Worm (Caenorhabditis elegans): ENCODE results near the gene prp-39.
A peak's percentile ranks its signal among the peaks of the same experiment; 100 is the strongest.

Gene prp-39

ce11 chrV:5697581-5697980 lies 15.2 kb upstream of the prp-39 start:
- no peak for TF ChIP-seq ets-5 (GFP tag; IDR thresholded peaks at IDR 0.05)
- TF ChIP-seq lin-14 (GFP tag; optimal IDR thresholded peaks at IDR 0.05): peak; percentile 66
- no peak for TF ChIP-seq lin-39 (tag; optimal IDR thresholded peaks at IDR 0.05)
- peak; percentile 4 for TF ChIP-seq mep-1 (tag; optimal IDR thresholded peaks at IDR 0.05)
- TF ChIP-seq nhr-20 (tag; optimal IDR thresholded peaks at IDR 0.05): peak; percentile 11
- TF ChIP-seq elt-3 (tag; optimal IDR thresholded peaks at IDR 0.05): peak in 2 of 6 experiments; percentile 5 to 53
- no peak for TF ChIP-seq hpl-2 (GFP tag; optimal IDR thresholded peaks at IDR 0.05)
- TF ChIP-seq lsy-2 (tag; optimal IDR thresholded peaks at IDR 0.05): no peak
- no peak for TF ChIP-seq jun-1 (tag; optimal IDR thresholded peaks at IDR 0.05)
- TF ChIP-seq C16A3.4 (tag; optimal IDR thresholded peaks at IDR 0.05): peak; percentile 12
- TF ChIP-seq skn-1 (tag; optimal IDR thresholded peaks at IDR 0.05): no peak
- TF ChIP-seq nhr-19 (GFP tag; conservative IDR thresholded peaks at IDR 0.05): no peak
- TF ChIP-seq grh-1 (GFP tag; IDR thresholded peaks at IDR 0.05): no peak
- TF ChIP-seq blmp-1 (tag; optimal IDR thresholded peaks at IDR 0.05): peak; percentile 90
- no peak for TF ChIP-seq sptf-1 (tag; optimal IDR thresholded peaks at IDR 0.05)
- TF ChIP-seq egl-13 (tag; optimal IDR thresholded peaks at IDR 0.05): no peak
- TF ChIP-seq nhr-85 (tag): peak; percentile 64
- peak in 1 of 2 experiments; percentile 27 for TF ChIP-seq mdl-1 (tag; optimal IDR thresholded peaks at IDR 0.05)
- TF ChIP-seq Y116A8C.19 (tag; optimal IDR thresholded peaks at IDR 0.05; ENCODE audit: borderline replicate concordance): no peak
- TF ChIP-seq nhr-90 (tag; optimal IDR thresholded peaks at IDR 0.05; ENCODE audit: poor library complexity): no peak
- TF ChIP-seq nhr-76 (tag; optimal IDR thresholded peaks at IDR 0.05): no peak
- peak; percentile 21 for TF ChIP-seq snu-23 (GFP tag; optimal IDR thresholded peaks at IDR 0.05)
- TF ChIP-seq nhr-71 (tag; optimal IDR thresholded peaks at IDR 0.05): peak; percentile 2
- TF ChIP-seq nhr-12 (tag; optimal IDR thresholded peaks at IDR 0.05): no peak

ce11 chrV:5696177-5696576 lies 13.7 kb upstream of the prp-39 start:
- TF ChIP-seq hlh-17 (GFP tag; optimal IDR thresholded peaks at IDR 0.05; ENCODE audit: borderline replicate concordance) (no peak), hlh-4 (tag; optimal IDR thresholded peaks at IDR 0.05) (no peak), zag-1 (tag; optimal IDR thresholded peaks at IDR 0.05) (no peak), lin-13 (GFP tag; optimal IDR thresholded peaks at IDR 0.05) (no peak), lin-14 (GFP tag; optimal IDR thresholded peaks at IDR 0.05) (no peak), nhr-71 (tag; optimal IDR thresholded peaks at IDR 0.05) (no peak), irx-1 (tag; optimal IDR thresholded peaks at IDR 0.05) (no peak), lin-35 (GFP tag; optimal IDR thresholded peaks at IDR 0.05) (no peak), lin-15B (tag; optimal IDR thresholded peaks at IDR 0.05) (no peak), zip-4 (GFP tag; optimal IDR thresholded peaks at IDR 0.05) (no peak), blmp-1 (tag; optimal IDR thresholded peaks at IDR 0.05) (no peak), nhr-47 (tag; optimal IDR thresholded peaks at IDR 0.05) (no peak)

ce11 chrV:5695635-5696034 lies 13.2 kb upstream of the prp-39 start:
- no peak for TF ChIP-seq Y116A8C.19 (tag; optimal IDR thresholded peaks at IDR 0.05; ENCODE audit: borderline replicate concordance)
- TF ChIP-seq lin-14 (GFP tag; optimal IDR thresholded peaks at IDR 0.05): peak; percentile 56
- peak; percentile 64 for TF ChIP-seq nhr-20 (tag; optimal IDR thresholded peaks at IDR 0.05)
- TF ChIP-seq efl-1 (optimal IDR thresholded peaks at IDR 0.05): no peak
- peak in 1 of 2 experiments; percentile 20 for TF ChIP-seq efl-1 (GFP tag; optimal IDR thresholded peaks at IDR 0.05 in 1 of 2)
- TF ChIP-seq nhr-71 (tag; optimal IDR thresholded peaks at IDR 0.05): peak; percentile 24
- peak in 1 of 6 experiments; percentile 57 for TF ChIP-seq elt-3 (tag; optimal IDR thresholded peaks at IDR 0.05)
- no peak for TF ChIP-seq dpl-1 (GFP tag; optimal IDR thresholded peaks at IDR 0.05)
- TF ChIP-seq snu-23 (GFP tag; optimal IDR thresholded peaks at IDR 0.05): peak; percentile 27
- peak; percentile 94 for TF ChIP-seq blmp-1 (tag; optimal IDR thresholded peaks at IDR 0.05)
- peak; percentile 56 for TF ChIP-seq nhr-85 (tag)
- no peak for TF ChIP-seq lin-15B (tag; optimal IDR thresholded peaks at IDR 0.05)

ce11 chrV:5693595-5693994 lies 11.2 kb upstream of the prp-39 start:
- TF ChIP-seq nhr-237 (tag; optimal IDR thresholded peaks at IDR 0.05): no peak
- TF ChIP-seq C34B4.2 (tag; optimal IDR thresholded peaks at IDR 0.05): no peak
- peak; percentile 79 for TF ChIP-seq unc-130 (tag; optimal IDR thresholded peaks at IDR 0.05)
- no peak for TF ChIP-seq fos-1 (tag; optimal IDR thresholded peaks at IDR 0.05)
- TF ChIP-seq hpl-2 (GFP tag; optimal IDR thresholded peaks at IDR 0.05): no peak
- no peak for TF ChIP-seq unc-98 (GFP tag; IDR thresholded peaks at IDR 0.05)
- peak; percentile 88 for TF ChIP-seq blmp-1 (tag; optimal IDR thresholded peaks at IDR 0.05)
- TF ChIP-seq tlp-1 (tag; optimal IDR thresholded peaks at IDR 0.05): no peak
- TF ChIP-seq nhr-47 (tag; optimal IDR thresholded peaks at IDR 0.05): peak; percentile 15
- no peak for TF ChIP-seq lin-39 (tag; optimal IDR thresholded peaks at IDR 0.05)
- no peak for TF ChIP-seq ets-5 (GFP tag; IDR thresholded peaks at IDR 0.05)
- TF ChIP-seq aly-2 (tag; optimal IDR thresholded peaks at IDR 0.05): no peak
- TF ChIP-seq efl-1 (optimal IDR thresholded peaks at IDR 0.05): no peak
- TF ChIP-seq efl-1 (GFP tag; optimal IDR thresholded peaks at IDR 0.05 in 1 of 2): peak in 1 of 2 experiments; percentile 66
- TF ChIP-seq nhr-11 (tag; optimal IDR thresholded peaks at IDR 0.05): no peak
- TF ChIP-seq fkh-10 (GFP tag; optimal IDR thresholded peaks at IDR 0.05): no peak
- TF ChIP-seq unc-86 (tag; optimal IDR thresholded peaks at IDR 0.05): no peak
- TF ChIP-seq vab-15 (tag; optimal IDR thresholded peaks at IDR 0.05): no peak
- peak in 1 of 2 experiments; percentile 47 for TF ChIP-seq mdl-1 (tag; optimal IDR thresholded peaks at IDR 0.05)
- TF ChIP-seq ztf-4 (tag; optimal IDR thresholded peaks at IDR 0.05): no peak
